Worm (Caenorhabditis elegans): ENCODE results near the gene M04D8.8.

The M04D8.8 gene

DNA sequence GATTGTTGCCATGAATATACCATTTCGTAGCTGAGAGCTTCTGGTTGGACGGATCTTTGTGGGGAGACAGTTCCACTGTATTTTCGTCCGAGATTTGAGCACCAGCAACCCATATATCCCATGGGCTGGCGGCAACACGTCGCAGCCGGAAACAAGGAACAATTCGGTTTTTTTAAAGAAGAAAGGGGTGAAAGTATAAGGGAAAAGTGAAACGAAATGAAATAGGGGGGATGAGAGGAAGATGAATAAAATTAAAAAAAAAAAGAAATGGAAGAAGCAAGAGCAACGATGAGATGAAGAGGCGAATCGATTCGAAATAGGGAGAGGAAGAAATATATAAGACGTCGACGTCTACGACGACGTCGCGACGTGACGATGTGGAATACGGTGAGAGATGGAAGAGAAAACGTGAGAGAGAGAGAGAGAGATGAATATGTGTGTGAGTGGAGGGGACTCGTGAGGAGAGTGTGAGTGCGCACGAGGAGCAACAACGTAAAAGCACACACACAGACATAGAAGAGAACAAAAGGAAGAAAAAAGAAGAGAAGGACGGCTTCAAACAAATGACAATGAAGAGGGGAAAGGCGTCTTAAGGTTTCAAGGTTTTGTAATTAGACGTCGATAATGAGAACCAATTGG, 17.4 kb upstream of the M04D8.8 start, which contains the start of gene rgs-1:
Gene rgs-1 (minus strand): TSS at position 146 of the 639 bp plus-strand sequence.
- peak; percentile 25 for TF ChIP-seq unc-62 (GFP tag; optimal IDR thresholded peaks at IDR 0.05)
- no peak for TF ChIP-seq blmp-1 (tag; optimal IDR thresholded peaks at IDR 0.05)
- TF ChIP-seq ztf-11 (tag; optimal IDR thresholded peaks at IDR 0.05): no peak
- peak; percentile 1 for TF ChIP-seq lsy-2 (tag; optimal IDR thresholded peaks at IDR 0.05)
- no peak for TF ChIP-seq ceh-39 (tag; optimal IDR thresholded peaks at IDR 0.05)
- no peak for TF ChIP-seq drap-1 (GFP tag; optimal IDR thresholded peaks at IDR 0.05)
- peak; percentile 59 for TF ChIP-seq ces-1 (GFP tag; optimal IDR thresholded peaks at IDR 0.05)
- peak; percentile 38 for TF ChIP-seq sptf-1 (tag; optimal IDR thresholded peaks at IDR 0.05)
- peak; percentile 35 for TF ChIP-seq mep-1 (tag; optimal IDR thresholded peaks at IDR 0.05)

DNA sequence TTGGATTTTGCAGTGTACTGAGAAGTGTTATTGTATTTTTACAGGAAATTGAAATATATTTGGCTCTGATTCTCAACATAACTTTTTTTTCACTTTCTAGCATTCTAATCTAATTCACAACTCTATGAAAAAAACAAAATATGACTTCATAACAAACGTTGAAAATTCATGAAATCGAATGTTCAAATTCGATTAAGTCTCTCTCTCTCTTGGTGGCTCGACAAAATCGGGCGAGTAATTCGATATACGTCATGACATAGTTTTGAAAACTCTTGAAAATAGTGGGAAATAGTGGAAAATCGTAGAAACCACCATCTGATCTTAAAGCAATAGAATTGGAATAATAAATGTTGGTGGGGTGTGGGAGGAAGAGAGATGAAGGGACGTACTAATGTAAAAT, 16.0 kb upstream of the M04D8.8 start:
- TF ChIP-seq ces-1 (GFP tag; optimal IDR thresholded peaks at IDR 0.05) (peak; percentile 95), ceh-83 (GFP tag; optimal IDR thresholded peaks at IDR 0.05) (no peak), lin-32 (GFP tag; optimal IDR thresholded peaks at IDR 0.05) (no peak), mep-1 (tag; optimal IDR thresholded peaks at IDR 0.05) (no peak), zip-8 (tag; optimal IDR thresholded peaks at IDR 0.05) (no peak), ceh-39 (tag; optimal IDR thresholded peaks at IDR 0.05) (no peak), ceh-43 (GFP tag; optimal IDR thresholded peaks at IDR 0.05) (no peak), bed-3 (GFP tag; optimal IDR thresholded peaks at IDR 0.05) (no peak)

DNA sequence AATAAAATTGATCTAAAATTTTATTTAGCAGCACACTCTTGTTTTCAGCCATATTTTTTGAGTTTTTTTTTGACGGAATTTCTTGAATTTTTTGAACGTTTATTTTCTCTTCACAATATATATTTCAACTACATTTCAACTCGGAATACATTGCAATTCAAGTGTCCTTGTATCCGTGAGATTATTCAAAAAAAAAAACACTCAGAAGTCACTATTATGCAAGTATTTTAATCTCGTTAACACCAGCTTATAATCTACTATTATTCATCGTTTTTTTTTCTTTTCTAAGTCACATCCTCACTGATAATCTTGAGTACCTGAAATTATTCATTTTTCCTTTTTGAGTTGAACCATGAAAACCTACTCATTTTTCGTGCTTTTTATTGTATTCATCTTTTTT, 10.5 kb upstream of the M04D8.8 start, which contains the start of gene ins-21:
Gene ins-21 (plus strand): TSS at position 301 of the 400 bp plus-strand sequence.
- TF ChIP-seq ceh-39 (tag; optimal IDR thresholded peaks at IDR 0.05) (no peak), ceh-43 (GFP tag; optimal IDR thresholded peaks at IDR 0.05) (no peak), unc-62 (GFP tag; optimal IDR thresholded peaks at IDR 0.05) (no peak), bed-3 (GFP tag; optimal IDR thresholded peaks at IDR 0.05) (no peak), nhr-28 (tag; optimal IDR thresholded peaks at IDR 0.05) (no peak), M03D4.4 (tag; optimal IDR thresholded peaks at IDR 0.05) (no peak)

DNA sequence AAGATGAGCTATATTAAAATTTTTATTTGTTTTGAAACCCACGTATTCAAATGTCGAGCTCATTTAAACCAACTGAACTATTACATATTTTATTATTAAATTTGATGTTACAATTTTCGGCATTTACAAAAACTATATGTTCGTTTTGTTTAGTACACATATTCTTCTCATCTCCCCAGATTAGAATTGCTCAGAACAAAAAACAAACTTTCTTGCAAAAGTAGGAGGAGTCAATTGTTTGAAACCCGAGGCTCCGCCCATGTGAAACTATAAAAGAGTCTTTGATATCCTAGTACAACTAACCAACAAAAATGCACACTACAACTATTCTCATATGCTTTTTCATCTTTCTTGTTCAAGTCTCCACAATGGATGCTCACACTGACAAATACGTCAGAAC, 8.0 kb upstream of the M04D8.8 start, which contains the start of gene ins-22:
Gene ins-22 (plus strand): TSS at position 301 of the 400 bp plus-strand sequence.
- TF ChIP-seq ceh-43 (GFP tag; optimal IDR thresholded peaks at IDR 0.05) (no peak), hlh-1 (tag; optimal IDR thresholded peaks at IDR 0.05) (no peak), unc-120 (tag; optimal IDR thresholded peaks at IDR 0.05; ENCODE audit: poor library complexity, severe bottlenecking) (no peak), elt-3 (tag; optimal IDR thresholded peaks at IDR 0.05) (no peak), ces-1 (GFP tag; optimal IDR thresholded peaks at IDR 0.05) (no peak), ztf-11 (tag; optimal IDR thresholded peaks at IDR 0.05) (no peak), unc-39 (tag; optimal IDR thresholded peaks at IDR 0.05) (no peak), pha-4 (tag; optimal IDR thresholded peaks at IDR 0.05) (no peak), elt-1 (tag; optimal IDR thresholded peaks at IDR 0.05; ENCODE audit: borderline replicate concordance, insufficient read depth) (no peak), nhr-237 (tag; optimal IDR thresholded peaks at IDR 0.05) (no peak)

DNA sequence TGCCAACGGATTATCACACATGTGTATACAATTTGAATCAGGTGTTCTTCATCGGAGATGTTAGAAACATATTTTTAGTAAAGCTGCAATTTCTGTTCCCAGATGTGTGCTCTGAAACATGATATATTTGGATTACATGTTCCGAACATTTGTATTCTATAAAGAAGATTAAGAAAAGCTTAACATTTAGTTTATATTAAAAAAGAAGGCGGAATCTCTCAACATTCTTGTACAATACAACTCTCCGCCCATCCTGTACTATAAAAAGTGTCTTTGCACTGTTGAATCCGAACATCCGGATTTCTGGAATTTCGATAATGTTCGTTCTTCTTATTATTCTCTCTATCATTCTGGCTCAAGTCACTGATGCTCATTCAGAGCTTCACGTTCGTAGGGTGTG, 6.0 kb upstream of the M04D8.8 start, which contains the start of gene ins-23:
Gene ins-23 (plus strand): TSS at position 301 of the 400 bp plus-strand sequence.
- TF ChIP-seq nhr-2 (tag; optimal IDR thresholded peaks at IDR 0.05) (no peak), ham-2 (GFP tag; optimal IDR thresholded peaks at IDR 0.05) (no peak), bed-3 (GFP tag; optimal IDR thresholded peaks at IDR 0.05) (no peak), pha-4 (tag; optimal IDR thresholded peaks at IDR 0.05) (no peak)

DNA sequence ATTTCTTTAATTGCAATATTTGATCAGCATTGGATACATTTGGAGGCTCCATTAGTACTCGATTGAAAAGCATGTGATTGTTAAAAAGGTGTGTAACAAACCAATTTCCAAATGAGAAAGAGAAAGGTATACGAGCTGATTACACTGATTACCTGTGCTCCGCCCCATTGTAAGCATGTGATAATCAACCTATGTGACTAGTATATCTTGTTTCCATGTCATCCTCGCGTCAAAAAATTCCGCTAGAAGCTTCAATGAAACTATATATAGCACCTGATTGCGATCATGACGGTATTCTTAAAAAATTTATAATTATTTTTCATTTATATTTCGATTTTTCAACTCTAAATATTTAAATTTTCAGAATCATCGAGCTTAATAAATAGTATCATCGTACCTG, 3.4 kb upstream of the M04D8.8 start, which contains the start of gene M04D8.4:
Gene M04D8.4 (minus strand): TSS at position 101 of the 400 bp plus-strand sequence.
- TF ChIP-seq mab-5 (tag; optimal IDR thresholded peaks at IDR 0.05) (no peak), ztf-11 (tag; optimal IDR thresholded peaks at IDR 0.05) (no peak), snpc-4 (tag; optimal IDR thresholded peaks at IDR 0.05) (no peak), elt-3 (tag; optimal IDR thresholded peaks at IDR 0.05) (no peak), lin-32 (GFP tag; optimal IDR thresholded peaks at IDR 0.05) (no peak), ceh-39 (tag; optimal IDR thresholded peaks at IDR 0.05) (no peak), sem-2 (GFP tag; optimal IDR thresholded peaks at IDR 0.05) (no peak)

Data from whole organism, mixed stage, embryonic.